Fruit fly (Drosophila melanogaster) ovary, adult (tissue): ENCODE data around the gene Art3.

Experiments used
- CG17801 ChIP-seq: fragments of 200-800 bp; optimal IDR thresholded peaks from 2 replicates; lab custom pipeline; 2019; ENCODE audit warnings: missing biosample characterization, mild to moderate bottlenecking, missing genetic modification characterization, moderate library complexity; ENCODE audit not compliant: partially characterized antibody

Gene Art3

dm6 chr3R:15196134-15197034 lies 32.8 kb downstream of the Art3 start, which contains the start of the genes Kpc1 and CG42542:
TSS of gene Kpc1 (minus strand) at chr3R:15196210.
TSS of gene CG42542 (plus strand) at chr3R:15196598.
- TF ChIP-seq CG17801 (GFP tag; lab: Kevin White, UChicago): peak; percentile 44

dm6 chr3R:15181467-15181866 lies 47.7 kb downstream of the Art3 start, which contains the start of gene Mf:
TSS of gene Mf (minus strand) at chr3R:15181510.
- no peak for TF ChIP-seq CG17801 (GFP tag; lab: Kevin White, UChicago)
